Worm (Caenorhabditis elegans): ENCODE measurements around the gene acs-2.

DNA sequence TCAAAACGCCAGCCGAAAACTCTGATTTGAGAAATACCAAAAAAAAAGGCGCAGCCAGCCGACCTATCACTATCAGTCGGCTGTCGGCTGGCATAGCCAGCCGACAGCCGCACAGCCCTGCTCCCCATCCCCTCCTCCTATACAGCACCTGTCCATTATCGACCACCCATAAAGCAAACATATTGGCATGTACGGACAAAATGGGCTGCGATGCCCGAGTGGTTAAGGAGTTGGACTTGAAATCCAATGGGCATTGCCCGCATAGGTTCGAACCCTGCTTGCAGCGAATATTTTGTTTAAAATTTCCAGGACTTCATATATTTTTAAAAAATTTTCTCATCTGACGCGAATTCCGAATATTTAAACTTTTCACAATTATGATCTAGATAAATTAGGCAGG lies 16.8 kb upstream of the acs-2 start:
- TF ChIP-seq fkh-2 (tag; optimal IDR thresholded peaks at IDR 0.05): no peak
- no peak for TF ChIP-seq tbx-2 (tag; optimal IDR thresholded peaks at IDR 0.05)
- no peak for TF ChIP-seq nhr-237 (tag; optimal IDR thresholded peaks at IDR 0.05)
- TF ChIP-seq nhr-25 (tag; optimal IDR thresholded peaks at IDR 0.05): no peak
- no peak for TF ChIP-seq elt-3 (tag; optimal IDR thresholded peaks at IDR 0.05)
- no peak for TF ChIP-seq nhr-77 (tag; optimal IDR thresholded peaks at IDR 0.05)
- no peak for TF ChIP-seq ztf-11 (tag; optimal IDR thresholded peaks at IDR 0.05)
- TF ChIP-seq ZK546.5 (tag; optimal IDR thresholded peaks at IDR 0.05): no peak
